Fruit fly (Drosophila melanogaster) whole organism, wandering third instar larva: ENCODE measurements around the gene CG3597.

ENCODE experiments used
- Abd-B ChIP-seq: fragments of >200 bp; optimal IDR thresholded peaks from 2 replicates; lab custom pipeline; 2017; ENCODE audit warnings: missing biosample characterization, missing genetic modification characterization
- h ChIP-seq: fragments of 200-800 bp; sonication (Bioruptor generic); optimal IDR thresholded peaks from 3 replicates; lab custom pipeline; 2016; ENCODE audit warnings: missing biosample characterization, mild to moderate bottlenecking, missing genetic modification characterization
- pan ChIP-seq: fragments of >200 bp; optimal IDR thresholded peaks from 2 replicates; lab custom pipeline; 2017
- tai ChIP-seq: sonication (Bioruptor generic); optimal IDR thresholded peaks from 2 replicates; lab custom pipeline; 2016; ENCODE audit warnings: missing biosample characterization, missing genetic modification characterization

dm6 chr2L:2362808-2363394 is 8.4 kb downstream of the CG3597 start:
- TF ChIP-seq tai (GFP tag; lab: Kevin White, UChicago) = no peak
- TF ChIP-seq pan (lab: Kevin White, UChicago) = no peak
- peak; percentile 29 for TF ChIP-seq h (GFP tag; lab: Kevin White, UChicago)
- TF ChIP-seq Abd-B = no peak
